Worm (Caenorhabditis elegans) whole organism, late embryonic: ENCODE measurements around the gene F49E12.10.

Source experiments
- K02D7.2 ChIP-seq: sonication (generic microtip); optimal IDR thresholded peaks from 2 replicates; lab custom pipeline; 2017; ENCODE audit warnings: mild to moderate bottlenecking, missing genetic modification characterization, missing compliant biosample characterization
- ama-1 ChIP-seq: fragments of 150-350 bp; optimal IDR thresholded peaks from 2 replicates; lab custom pipeline; 2014
- ceh-24 ChIP-seq: sonication (generic microtip); optimal IDR thresholded peaks from 2 replicates; lab custom pipeline; 2016; ENCODE audit warnings: mild to moderate bottlenecking, missing genetic modification characterization, missing compliant biosample characterization
- ceh-9 ChIP-seq: sonication (generic microtip); optimal IDR thresholded peaks from 2 replicates; lab custom pipeline; 2016; ENCODE audit warnings: mild to moderate bottlenecking, missing genetic modification characterization, inconsistent platforms, missing compliant biosample characterization
- che-1 ChIP-seq: sonication (generic microtip); optimal IDR thresholded peaks from 2 replicates; lab custom pipeline; 2016; ENCODE audit warnings: mild to moderate bottlenecking, missing genetic modification characterization, missing compliant biosample characterization
- ets-4 ChIP-seq: sonication (generic microtip); optimal IDR thresholded peaks from 2 replicates; lab custom pipeline; 2016; ENCODE audit warnings: missing genetic modification characterization, missing compliant biosample characterization
- eyg-1 ChIP-seq: sonication (generic microtip); optimal IDR thresholded peaks from 2 replicates; lab custom pipeline; 2016; ENCODE audit warnings: missing genotype, missing genetic modification characterization, missing compliant biosample characterization
- nfya-1 ChIP-seq: sonication (generic microtip); optimal IDR thresholded peaks from 2 replicates; lab custom pipeline; 2017; ENCODE audit warnings: missing genetic modification characterization, mild to moderate bottlenecking, missing compliant biosample characterization, antibody characterized with exemption, moderate library complexity
- nhr-11 ChIP-seq: fragments of 150-350 bp; optimal IDR thresholded peaks from 2 replicates; lab custom pipeline; 2014; ENCODE audit warnings: missing biosample characterization, missing genetic modification characterization
- odd-2 ChIP-seq: sonication (generic microtip); optimal IDR thresholded peaks from 2 replicates; lab custom pipeline; 2017; ENCODE audit warnings: antibody characterized with exemption, mild to moderate bottlenecking, missing genetic modification characterization, missing compliant biosample characterization
- pha-4 ChIP-seq: fragments of 150-350 bp; optimal IDR thresholded peaks from 2 replicates; lab custom pipeline; 2018; ENCODE audit warnings: missing biosample characterization, missing genetic modification reagents, missing genetic modification characterization
- sox-2 ChIP-seq: fragments of 200-800 bp; sonication (Bioruptor generic); IDR thresholded peaks from 2 replicates; pipeline ENCODE4 v1.3.6; 2022; ENCODE audit warnings: missing genetic modification reagents, missing genetic modification characterization, missing compliant biosample characterization
- sox-4 ChIP-seq: sonication (generic microtip); optimal IDR thresholded peaks from 2 replicates; lab custom pipeline; 2017; ENCODE audit warnings: mild to moderate bottlenecking, missing genetic modification characterization, inconsistent platforms, missing compliant biosample characterization

ce11 chrII:8399997-8400396, 9.1 kb downstream of the F49E12.10 start:
- TF ChIP-seq pha-4 (tag; lab: Kevin White, UChicago) (no peak), K02D7.2 (tag; lab: Kevin White, UChicago) (no peak), ama-1 (no peak), ceh-9 (tag; lab: Kevin White, UChicago) (no peak), che-1 (tag; lab: Kevin White, UChicago) (no peak), ets-4 (tag; lab: Kevin White, UChicago) (no peak), eyg-1 (no peak), ceh-24 (tag; lab: Kevin White, UChicago) (no peak), odd-2 (tag; lab: Kevin White, UChicago) (no peak), sox-4 (tag; lab: Kevin White, UChicago) (no peak), nhr-11 (tag; lab: Kevin White, UChicago) (no peak), nfya-1 (tag; lab: Kevin White, UChicago) (no peak), sox-2 (GFP tag; lab: Robert Waterston, UW) (no peak)
